Fruit fly (Drosophila melanogaster) S2 (cell line): ENCODE results near the gene CG43373.

Source experiments
- CG8478 ChIP-seq: fragments of >200 bp; optimal IDR thresholded peaks from 2 replicates; lab custom pipeline; 2018
- CTCF ChIP-seq, 2 experiments: fragments of >200 bp; optimal IDR thresholded peaks; 2 replicates each; lab custom pipeline; 2018

dm6 chr3L:16493717-16494116, 49.5 kb downstream of the CG43373 start:
- TF ChIP-seq CTCF (optimal IDR thresholded peaks at IDR 0.05; lab: Kevin White, UChicago): peak; percentile 14
- no peak for TF ChIP-seq CG8478
